Fruit fly (Drosophila melanogaster) whole organism, pupa: ENCODE measurements around the gene CG13917.

Source experiments
- CG10348 ChIP-seq: fragments of 200-800 bp; sonication (Bioruptor generic); IDR thresholded peaks from 2 replicates; pipeline ENCODE4 v1.3.6; 2022; ENCODE audit warnings: missing biosample characterization, missing genetic modification characterization
- CG13204 ChIP-seq: fragments of 200-800 bp; sonication (Bioruptor generic); optimal IDR thresholded peaks from 2 replicates; lab custom pipeline; 2018; ENCODE audit warnings: missing biosample characterization, mild to moderate bottlenecking, missing genetic modification characterization, moderate library complexity
- Pif1B ChIP-seq: fragments of 200-800 bp; sonication (Bioruptor generic); optimal IDR thresholded peaks from 3 replicates; lab custom pipeline; 2016; ENCODE audit warnings: missing biosample characterization, missing genetic modification characterization
- fd96Ca ChIP-seq: fragments of 200-800 bp; sonication (Bioruptor generic); IDR thresholded peaks from 3 replicates; pipeline ENCODE4 v1.3.6; 2022; ENCODE audit warnings: missing biosample characterization, missing genetic modification characterization

DNA sequence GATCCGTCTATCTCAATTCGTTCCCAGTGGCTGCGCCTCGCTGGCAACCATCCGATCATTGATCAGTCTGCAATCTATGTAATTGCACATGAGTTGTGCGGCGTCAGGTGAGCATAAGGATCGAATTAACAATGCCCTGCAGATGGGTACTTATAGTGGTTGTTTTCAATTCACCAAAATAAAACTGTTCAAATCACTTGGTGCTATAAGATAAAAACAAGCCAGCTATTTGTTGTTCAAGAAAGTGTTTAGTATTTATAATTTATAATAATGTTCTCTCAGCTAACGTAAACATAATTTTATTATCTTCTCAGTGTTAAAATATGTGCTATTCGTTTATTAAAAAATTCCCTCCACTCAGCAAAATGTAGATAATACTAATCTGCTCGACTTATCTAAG, 39.2 kb downstream of the CG13917 start, which contains the start of gene CG12105:
- TF ChIP-seq CG13204 (GFP tag; lab: Kevin White, UChicago), result no peak
- no peak for TF ChIP-seq fd96Ca
- TF ChIP-seq CG10348, result no peak
- no peak for TF ChIP-seq Pif1B (GFP tag; lab: Kevin White, UChicago)
